Worm (Caenorhabditis elegans) whole organism, L4 larva: ENCODE measurements around the gene abcf-3.

Experiments
- Y105C5A.15 ChIP-seq: fragments of 200-800 bp; sonication (Bioruptor generic); IDR thresholded peaks from 2 replicates; pipeline ENCODE4 v1.3.6; 2022; ENCODE audit warnings: missing genetic modification characterization, missing compliant biosample characterization
- ZK546.5 ChIP-seq, 2 experiments: sonication (generic microtip); optimal IDR thresholded peaks; 2 replicates each; lab custom pipeline; 2017; ENCODE audit warnings: missing biosample characterization in 2 of 2, missing genetic modification characterization in 2 of 2
- aha-1 ChIP-seq: fragments of 150-350 bp; peaks from one replicate; lab custom pipeline; 2014; ENCODE audit warnings: missing biosample characterization, missing genetic modification characterization
- attf-4 ChIP-seq: sonication (generic microtip); optimal IDR thresholded peaks from 3 replicates; lab custom pipeline; 2017; ENCODE audit warnings: missing biosample characterization, missing genetic modification characterization
- ceh-20 ChIP-seq: fragments of 200-800 bp; sonication (Bioruptor generic); IDR thresholded peaks from 2 replicates; pipeline ENCODE4 v1.3.6; 2022; ENCODE audit warnings: missing genetic modification reagents, missing genetic modification characterization, missing compliant biosample characterization
- ceh-28 ChIP-seq: fragments of 150-350 bp; optimal IDR thresholded peaks from 2 replicates; lab custom pipeline; 2014; ENCODE audit warnings: missing biosample characterization, missing genetic modification reagents, missing genetic modification characterization
- ceh-62 ChIP-seq: sonication (generic microtip); optimal IDR thresholded peaks from 2 replicates; lab custom pipeline; 2017; ENCODE audit warnings: missing biosample characterization, missing genetic modification characterization
- ceh-82 ChIP-seq: sonication (generic microtip); optimal IDR thresholded peaks from 2 replicates; lab custom pipeline; 2017; ENCODE audit warnings: missing biosample characterization, missing genetic modification characterization
- ces-1 ChIP-seq: fragments of 150-350 bp; sonication (generic microtip); optimal IDR thresholded peaks from 4 replicates; lab custom pipeline; 2014; ENCODE audit warnings: missing biosample characterization, missing genetic modification reagents, missing genetic modification characterization
- cey-2 ChIP-seq: sonication (generic microtip); optimal IDR thresholded peaks from 3 replicates; lab custom pipeline; 2017; ENCODE audit warnings: missing genetic modification characterization, mild to moderate bottlenecking, missing compliant biosample characterization, antibody characterized with exemption, borderline replicate concordance; ENCODE audit not compliant: insufficient read depth
- ctbp-1 ChIP-seq: fragments of 200-800 bp; sonication (Bioruptor generic); IDR thresholded peaks from 2 replicates; pipeline ENCODE4 v1.3.6; 2022; ENCODE audit warnings: missing genetic modification reagents, missing genetic modification characterization, missing compliant biosample characterization
- dmd-6 ChIP-seq: fragments of 200-800 bp; sonication (Bioruptor generic); IDR thresholded peaks from 2 replicates; pipeline ENCODE4 v1.3.6; 2022; ENCODE audit warnings: missing genetic modification reagents, missing genetic modification characterization, missing compliant biosample characterization
- dmd-8 ChIP-seq: fragments of 200-800 bp; sonication (Bioruptor generic); IDR thresholded peaks from 2 replicates; pipeline ENCODE4 v1.3.6; 2022; ENCODE audit warnings: missing genetic modification characterization, missing compliant biosample characterization
- dmd-9 ChIP-seq: fragments of 200-800 bp; sonication (Bioruptor generic); IDR thresholded peaks from 2 replicates; pipeline ENCODE4 v1.3.6; 2022; ENCODE audit warnings: missing genetic modification reagents, missing genetic modification characterization, missing compliant biosample characterization
- egl-27 ChIP-seq: sonication (generic microtip); optimal IDR thresholded peaks from 3 replicates; lab custom pipeline; 2017; ENCODE audit warnings: missing biosample characterization, missing genetic modification reagents, missing genetic modification characterization
- egl-43 ChIP-seq: fragments of 200-800 bp; sonication (Bioruptor generic); IDR thresholded peaks from 2 replicates; pipeline ENCODE4 v1.3.6; 2022; ENCODE audit warnings: missing genetic modification reagents, missing genetic modification characterization, missing compliant biosample characterization
- hif-1 ChIP-seq, 2 experiments: sonication (generic microtip); optimal IDR thresholded peaks; 2 replicates each; lab custom pipeline; 2016 to 2017; ENCODE audit warnings: missing compliant biosample characterization in 2 of 2, missing genetic modification characterization in 2 of 2, missing genetic modification reagents in 2 of 2, missing genotype in 2 of 2, mild to moderate bottlenecking in 1 of 2
- hlh-11 ChIP-seq: fragments of 200-800 bp; sonication (Bioruptor generic); optimal IDR thresholded peaks from 2 replicates; lab custom pipeline; 2018; ENCODE audit warnings: mild to moderate bottlenecking, missing genetic modification characterization, missing compliant biosample characterization
- jun-1 ChIP-seq: fragments of 150-350 bp; optimal IDR thresholded peaks from 2 replicates; lab custom pipeline; 2014; ENCODE audit warnings: missing biosample characterization, missing genetic modification reagents, missing genetic modification characterization
- lim-7 ChIP-seq: fragments of 200-800 bp; sonication (Bioruptor generic); IDR thresholded peaks from 2 replicates; pipeline ENCODE4 v1.3.6; 2022; ENCODE audit warnings: missing genetic modification characterization, missing compliant biosample characterization
- lin-1 ChIP-seq: fragments of 200-800 bp; sonication (Bioruptor generic); IDR thresholded peaks from 2 replicates; pipeline ENCODE4 v1.3.6; 2022; ENCODE audit warnings: missing genetic modification reagents, missing genetic modification characterization, missing compliant biosample characterization
- lin-15B ChIP-seq: fragments of 150-350 bp; sonication (generic microtip); optimal IDR thresholded peaks from 3 replicates; lab custom pipeline; 2014; ENCODE audit warnings: missing biosample characterization, missing genetic modification characterization
- lin-38 ChIP-seq: fragments of 200-800 bp; sonication (Bioruptor generic); IDR thresholded peaks from 2 replicates; pipeline ENCODE4 v1.3.6; 2022; ENCODE audit warnings: missing genetic modification reagents, missing genetic modification characterization, missing compliant biosample characterization
- madf-5 ChIP-seq, 2 experiments: fragments of 200-800 bp; sonication (Bioruptor generic); IDR thresholded peaks; 2 replicates each; pipeline ENCODE4 v1.3.6; 2022; ENCODE audit warnings: missing compliant biosample characterization in 2 of 2, missing genetic modification characterization in 2 of 2
- mdl-1 ChIP-seq, 2 experiments: fragments of 150-350 bp in 1 of 2; sonication (generic microtip) in 1 of 2; optimal IDR thresholded peaks; 2 replicates each; lab custom pipeline; 2014 to 2017; ENCODE audit warnings: missing biosample characterization in 2 of 2, missing genetic modification characterization in 2 of 2
- mxl-3 ChIP-seq: fragments of 200-800 bp; sonication (Bioruptor generic); optimal IDR thresholded peaks from 2 replicates; lab custom pipeline; 2018; ENCODE audit warnings: mild to moderate bottlenecking, missing genetic modification characterization, missing compliant biosample characterization
- nhr-10 ChIP-seq: fragments of 150-350 bp; optimal IDR thresholded peaks from 2 replicates; lab custom pipeline; 2014; ENCODE audit warnings: missing biosample characterization, missing genetic modification characterization
- nhr-102 ChIP-seq: sonication (generic microtip); optimal IDR thresholded peaks from 2 replicates; lab custom pipeline; 2016; ENCODE audit warnings: mild to moderate bottlenecking, missing genetic modification characterization, moderate library complexity, missing compliant biosample characterization
- nhr-11 ChIP-seq: fragments of 150-350 bp; optimal IDR thresholded peaks from 2 replicates; lab custom pipeline; 2014; ENCODE audit warnings: missing biosample characterization, missing genetic modification characterization
- nhr-111 ChIP-seq: fragments of 200-800 bp; sonication (Bioruptor generic); optimal IDR thresholded peaks from 2 replicates; lab custom pipeline; 2018; ENCODE audit warnings: mild to moderate bottlenecking, missing genetic modification characterization, missing compliant biosample characterization
- nhr-28 ChIP-seq: fragments of 150-350 bp; optimal IDR thresholded peaks from 2 replicates; lab custom pipeline; 2014; ENCODE audit warnings: missing biosample characterization, missing genetic modification characterization
- nhr-48 ChIP-seq: sonication (generic microtip); optimal IDR thresholded peaks from 2 replicates; lab custom pipeline; 2016; ENCODE audit warnings: mild to moderate bottlenecking, missing genetic modification characterization, missing compliant biosample characterization
- nhr-76 ChIP-seq: fragments of 150-350 bp; optimal IDR thresholded peaks from 2 replicates; lab custom pipeline; 2014; ENCODE audit warnings: missing biosample characterization, missing genetic modification characterization
- rbr-2 ChIP-seq: sonication (generic microtip); optimal IDR thresholded peaks from 2 replicates; lab custom pipeline; 2016; ENCODE audit warnings: missing genotype, missing genetic modification characterization, missing compliant biosample characterization
- set-16 ChIP-seq: fragments of 200-800 bp; sonication (Bioruptor generic); IDR thresholded peaks from 2 replicates; pipeline ENCODE4 v1.3.6; 2022; ENCODE audit warnings: missing genetic modification reagents, missing genetic modification characterization, missing compliant biosample characterization
- snpc-1.2 ChIP-seq: fragments of 200-800 bp; sonication (Bioruptor generic); IDR thresholded peaks from 2 replicates; pipeline ENCODE4 v1.3.6; 2022; ENCODE audit warnings: missing genetic modification reagents, missing genetic modification characterization, missing compliant biosample characterization
- snpc-4 ChIP-seq: fragments of 150-350 bp; optimal IDR thresholded peaks from 2 replicates; lab custom pipeline; 2014; ENCODE audit warnings: missing biosample characterization, missing genetic modification characterization
- tag-97 ChIP-seq: fragments of 200-800 bp; sonication (Bioruptor generic); IDR thresholded peaks from 2 replicates; pipeline ENCODE4 v1.3.6; 2022; ENCODE audit warnings: missing genetic modification characterization, missing compliant biosample characterization
- tra-1 ChIP-seq: fragments of 200-800 bp; sonication (Bioruptor generic); IDR thresholded peaks from 2 replicates; pipeline ENCODE4 v1.3.6; 2022; ENCODE audit warnings: missing genetic modification reagents, missing genetic modification characterization, missing compliant biosample characterization
- unc-39 ChIP-seq: sonication (generic microtip); optimal IDR thresholded peaks from 2 replicates; lab custom pipeline; 2017; ENCODE audit warnings: missing biosample characterization, missing genetic modification characterization
- vab-7 ChIP-seq: fragments of 200-800 bp; sonication (Bioruptor generic); IDR thresholded peaks from 2 replicates; pipeline ENCODE4 v1.3.6; 2022; ENCODE audit warnings: missing genetic modification reagents, missing genetic modification characterization, missing compliant biosample characterization
- zfp-3 ChIP-seq: fragments of 200-800 bp; sonication (Bioruptor generic); conservative IDR thresholded peaks from 2 replicates; pipeline ENCODE4 v1.3.6; 2022; ENCODE audit warnings: missing genetic modification reagents, missing genetic modification characterization, missing compliant biosample characterization
- zip-11 ChIP-seq: fragments of 200-800 bp; sonication (Bioruptor generic); IDR thresholded peaks from 2 replicates; pipeline ENCODE4 v1.3.6; 2022; ENCODE audit warnings: missing genetic modification characterization, missing compliant biosample characterization

The abcf-3 gene

ce11 chrIII:6137431-6137830 lies 35.8 kb upstream of the abcf-3 start (continued):
- TF ChIP-seq ceh-20 (GFP tag; lab: Robert Waterston, UW) (0 out of 2 replicates have a peak, but pooled peaks have one; percentile 51), snpc-1.2 (no peak), zip-11 (GFP tag; lab: Robert Waterston, UW) (no peak), madf-5 (GFP tag; IDR thresholded peaks at IDR 0.05; lab: Robert Waterston, UW) (no peak), ceh-62 (tag; lab: Kevin White, UChicago) (no peak), attf-4 (no peak), mdl-1 (tag; optimal IDR thresholded peaks at IDR 0.05; lab: Kevin White, UChicago) (peak; percentile 29 to 58), Y105C5A.15 (no peak), nhr-10 (tag; lab: Kevin White, UChicago) (no peak), tra-1 (GFP tag; lab: Robert Waterston, UW) (peak; percentile 72; the same call in 1 of the 2 replicates), jun-1 (no peak), nhr-102 (no peak), snpc-4 (no peak), ceh-28 (tag; lab: Kevin White, UChicago) (no peak), hlh-11 (tag; lab: Kevin White, UChicago) (peak; percentile 61), dmd-6 (GFP tag; lab: Robert Waterston, UW) (peak; percentile 49), vab-7 (GFP tag; lab: Robert Waterston, UW) (no peak), hif-1 (tag; optimal IDR thresholded peaks at IDR 0.05; lab: Kevin White, UChicago) (peak in 1 of 2 experiments; percentile 61), nhr-48 (tag; lab: Kevin White, UChicago) (peak; percentile 10), aha-1 (tag; lab: Kevin White, UChicago) (peak; percentile 85), nhr-28 (tag; lab: Kevin White, UChicago) (no peak), lin-15B (no peak), ctbp-1 (GFP tag; lab: Robert Waterston, UW) (peak; percentile 91), lin-1 (GFP tag; lab: Robert Waterston, UW) (no peak), dmd-9 (GFP tag; lab: Robert Waterston, UW) (0 out of 2 replicates have a peak, but pooled peaks have one; percentile 4), ceh-82 (tag; lab: Kevin White, UChicago) (no peak), ZK546.5 (tag; optimal IDR thresholded peaks at IDR 0.05; lab: Kevin White, UChicago) (no peak), ces-1 (GFP tag; lab: Kevin White, UChicago) (peak; percentile 10), egl-27 (tag; lab: Kevin White, UChicago) (no peak), zfp-3 (GFP tag; lab: Robert Waterston, UW) (no peak), nhr-11 (tag; lab: Kevin White, UChicago) (no peak), lim-7 (GFP tag; lab: Robert Waterston, UW) (no peak), nhr-76 (no peak)

DNA sequence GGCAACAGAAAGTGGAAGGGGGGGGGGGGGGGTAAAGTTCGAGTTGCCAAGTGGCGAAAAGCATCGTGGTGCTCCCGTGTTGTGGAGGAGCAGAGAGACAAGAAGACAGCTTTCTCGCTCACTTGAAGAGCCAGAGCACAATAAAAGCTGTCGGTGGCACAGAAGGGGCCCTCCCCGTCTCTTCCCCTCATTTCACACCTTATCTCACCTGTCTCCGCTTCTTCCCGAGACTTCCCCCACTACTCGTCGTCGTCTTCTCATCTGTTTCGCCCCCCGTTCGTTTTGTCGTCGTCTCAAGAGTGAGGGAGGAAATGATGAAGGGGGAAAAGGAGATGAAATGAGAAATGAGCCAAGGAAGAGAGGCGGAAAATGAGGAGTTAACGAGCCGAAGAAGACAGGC lies 34.7 kb upstream of the abcf-3 start:
- TF ChIP-seq nhr-11 (tag; lab: Kevin White, UChicago) (peak; percentile 32), nhr-111 (GFP tag; lab: Kevin White, UChicago) (no peak), mxl-3 (GFP tag; lab: Kevin White, UChicago) (peak; percentile 58), egl-43 (GFP tag; lab: Robert Waterston, UW) (peak; percentile 69; the same call in 1 of the 2 replicates), hlh-11 (tag; lab: Kevin White, UChicago) (peak; percentile 72), ctbp-1 (GFP tag; lab: Robert Waterston, UW) (peak; percentile 69), dmd-8 (GFP tag; lab: Robert Waterston, UW) (no peak), hif-1 (tag; optimal IDR thresholded peaks at IDR 0.05; lab: Kevin White, UChicago) (peak in 1 of 2 experiments; percentile 29), cey-2 (no peak), tag-97 (no peak), rbr-2 (tag; lab: Kevin White, UChicago) (peak; percentile 4), lin-38 (GFP tag; lab: Robert Waterston, UW) (0 out of 2 replicates have a peak, but pooled peaks have one; percentile 11), set-16 (GFP tag; lab: Robert Waterston, UW) (peak; percentile 86), unc-39 (tag; lab: Kevin White, UChicago) (no peak)
